Worm (Caenorhabditis elegans) whole organism, midembryonic: Measurements from ENCODE around the gene T02C5.1.

Source experiments
- T22C8.4 ChIP-seq: fragments of 200-800 bp; sonication (Bioruptor generic); IDR thresholded peaks from 2 replicates; pipeline ENCODE4 v1.3.6; 2022; ENCODE audit warnings: missing genetic modification characterization, missing compliant biosample characterization
- cog-1 ChIP-seq: sonication (generic microtip); optimal IDR thresholded peaks from 2 replicates; lab custom pipeline; 2016; ENCODE audit warnings: missing genetic modification characterization, missing compliant biosample characterization
- flt-1 ChIP-seq: fragments of 200-800 bp; sonication (Bioruptor generic); IDR thresholded peaks from 2 replicates; pipeline ENCODE4 v1.3.6; 2022; ENCODE audit warnings: missing genetic modification characterization, missing compliant biosample characterization
- klf-2 ChIP-seq: fragments of 200-800 bp; sonication (Bioruptor generic); conservative IDR thresholded peaks from 2 replicates; pipeline ENCODE4 v1.3.6; 2022; ENCODE audit warnings: missing genetic modification reagents, missing genetic modification characterization, missing compliant biosample characterization
- ref-1 ChIP-seq: fragments of 200-800 bp; sonication (Bioruptor generic); conservative IDR thresholded peaks from 2 replicates; pipeline ENCODE4 v1.3.6; 2022; ENCODE audit warnings: missing genetic modification reagents, missing genetic modification characterization, missing compliant biosample characterization

DNA sequence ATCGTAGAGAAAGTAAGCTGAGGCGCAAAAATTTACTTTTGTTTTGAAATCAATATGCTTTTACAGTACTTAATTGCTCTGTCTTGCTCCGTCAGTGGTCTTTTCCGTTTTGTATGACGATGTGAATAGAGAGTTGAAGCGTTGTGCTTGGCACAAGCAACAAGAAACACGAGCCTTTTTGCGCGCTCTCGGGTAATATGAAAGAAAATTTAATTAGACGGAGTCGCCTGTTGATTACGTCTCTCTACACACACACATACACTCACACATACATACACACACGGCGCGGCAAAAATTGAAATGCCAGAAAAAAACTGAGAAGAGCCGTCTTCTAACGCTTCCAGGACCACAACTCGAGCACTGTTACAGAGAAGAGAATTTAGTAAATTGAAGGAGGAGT is 35.1 kb downstream of the T02C5.1 start:
- no peak for TF ChIP-seq flt-1 (GFP tag; lab: Robert Waterston, UW)
- TF ChIP-seq ref-1 (GFP tag; lab: Robert Waterston, UW): no peak
- no peak for TF ChIP-seq T22C8.4 (GFP tag; lab: Robert Waterston, UW)
- TF ChIP-seq klf-2 (GFP tag; lab: Robert Waterston, UW): no peak
- no peak for TF ChIP-seq cog-1 (tag; lab: Kevin White, UChicago)
